Fruit fly (Drosophila melanogaster) whole organism, embryonic: ENCODE results near the gene CG15044.
A peak's percentile ranks its signal among the peaks of the same experiment; 100 is the strongest.

Source experiments
- BEAF-32 ChIP-seq: fragments of 200-800 bp; sonication (Bioruptor generic); optimal IDR thresholded peaks from 3 replicates; lab custom pipeline; 2017; ENCODE audit warnings: missing biosample characterization, missing genetic modification characterization, mild to moderate bottlenecking, moderate library complexity, missing genetic modification reagents
- CG10147 ChIP-seq: fragments of 200-800 bp; sonication (Bioruptor generic); optimal IDR thresholded peaks from 2 replicates; lab custom pipeline; 2019; ENCODE audit warnings: missing biosample characterization, mild to moderate bottlenecking, missing genetic modification characterization, moderate library complexity
- CG11504 ChIP-seq: fragments of 200-800 bp; sonication (Bioruptor generic); optimal IDR thresholded peaks from 3 replicates; lab custom pipeline; 2019; ENCODE audit warnings: missing biosample characterization, mild to moderate bottlenecking, missing genetic modification characterization, moderate library complexity
- CG12659 ChIP-seq: fragments of 200-800 bp; sonication (Bioruptor generic); optimal IDR thresholded peaks from 3 replicates; lab custom pipeline; 2017; ENCODE audit warnings: mild to moderate bottlenecking, missing biosample characterization, missing genetic modification reagents, missing genetic modification characterization
- CG13894 ChIP-seq: fragments of 200-800 bp; sonication (Bioruptor generic); optimal IDR thresholded peaks from 3 replicates; lab custom pipeline; 2018; ENCODE audit warnings: missing biosample characterization, mild to moderate bottlenecking, missing genetic modification characterization, moderate library complexity
- CG14710 ChIP-seq: fragments of 200-800 bp; sonication (Bioruptor generic); optimal IDR thresholded peaks from 3 replicates; lab custom pipeline; 2019; ENCODE audit warnings: missing biosample characterization, mild to moderate bottlenecking, missing genetic modification characterization, moderate library complexity
- CG15514 ChIP-seq: fragments of 200-800 bp; sonication (Bioruptor generic); optimal IDR thresholded peaks from 3 replicates; lab custom pipeline; 2017; ENCODE audit warnings: missing biosample characterization, missing genetic modification characterization, mild to moderate bottlenecking, moderate library complexity, missing genetic modification reagents
- CG15601 ChIP-seq: fragments of 200-800 bp; sonication (Bioruptor generic); optimal IDR thresholded peaks from 3 replicates; lab custom pipeline; 2019; ENCODE audit warnings: missing biosample characterization, mild to moderate bottlenecking, missing genetic modification characterization, moderate library complexity
- CG1647 ChIP-seq: fragments of 200-800 bp; sonication (Bioruptor generic); optimal IDR thresholded peaks from 3 replicates; lab custom pipeline; 2016; ENCODE audit warnings: missing biosample characterization, missing genetic modification characterization
- CG17186 ChIP-seq: fragments of 200-800 bp; sonication (Bioruptor generic); optimal IDR thresholded peaks from 3 replicates; lab custom pipeline; 2017; ENCODE audit warnings: missing biosample characterization, missing genetic modification reagents, missing genetic modification characterization
- CG17612 ChIP-seq: fragments of 200-800 bp; sonication (Bioruptor generic); IDR thresholded peaks from 2 replicates; pipeline ENCODE4 v1.3.6; 2022; ENCODE audit warnings: missing biosample characterization, missing genetic modification characterization
- CG2129 ChIP-seq: fragments of 200-800 bp; sonication (Bioruptor generic); IDR thresholded peaks from 2 replicates; pipeline ENCODE4 v1.3.6; 2022; ENCODE audit warnings: missing biosample characterization, missing genetic modification characterization; ENCODE audit not compliant: partially characterized antibody
- CG30020 ChIP-seq: fragments of 200-800 bp; optimal IDR thresholded peaks from 2 replicates; lab custom pipeline; 2019; ENCODE audit warnings: missing biosample characterization, mild to moderate bottlenecking, missing genetic modification characterization, moderate library complexity
- CG31224 ChIP-seq: fragments of 200-800 bp; sonication (Bioruptor generic); IDR thresholded peaks from 2 replicates; pipeline ENCODE4 v1.3.6; 2022; ENCODE audit warnings: missing biosample characterization, missing genetic modification characterization
- CG34224 ChIP-seq: fragments of 200-800 bp; sonication (Bioruptor generic); IDR thresholded peaks from 3 replicates; pipeline ENCODE4 v1.3.6; 2022; ENCODE audit warnings: missing biosample characterization, missing genetic modification characterization; ENCODE audit not compliant: partially characterized antibody
- CG4617 ChIP-seq: fragments of 200-800 bp; sonication (Bioruptor generic); optimal IDR thresholded peaks from 3 replicates; lab custom pipeline; 2016; ENCODE audit warnings: missing biosample characterization, missing genetic modification characterization, borderline replicate concordance
- CG6791 ChIP-seq: fragments of 200-800 bp; sonication (Bioruptor generic); IDR thresholded peaks from 3 replicates; pipeline ENCODE4 v1.3.6; 2022; ENCODE audit warnings: missing biosample characterization, missing genetic modification characterization; ENCODE audit not compliant: partially characterized antibody
- CG6813 ChIP-seq: fragments of 200-800 bp; sonication (Bioruptor generic); optimal IDR thresholded peaks from 2 replicates; lab custom pipeline; 2017; ENCODE audit warnings: missing biosample characterization, missing genetic modification characterization, mild to moderate bottlenecking, moderate library complexity, missing genetic modification reagents
- CG7745 ChIP-seq: fragments of 200-800 bp; sonication (Bioruptor generic); optimal IDR thresholded peaks from 2 replicates; lab custom pipeline; 2018; ENCODE audit warnings: missing biosample characterization, mild to moderate bottlenecking, missing genetic modification characterization, moderate library complexity
- CHES-1-like ChIP-seq: fragments of 200-800 bp; sonication (Bioruptor generic); optimal IDR thresholded peaks from 2 replicates; lab custom pipeline; 2016; ENCODE audit warnings: missing biosample characterization, missing genetic modification characterization
- CTCF ChIP-seq: fragments of 200-800 bp; sonication (Bioruptor generic); optimal IDR thresholded peaks from 2 replicates; lab custom pipeline; 2017; ENCODE audit warnings: missing biosample characterization, mild to moderate bottlenecking, missing genetic modification characterization, moderate library complexity
- D ChIP-seq, 2 experiments: fragments of 200-800 bp in 1 of 2; fragments of >200 bp in 1 of 2; sonication (Bioruptor generic) in 1 of 2; optimal IDR thresholded peaks; 2 replicates in 1 of 2; 3 replicates in 1 of 2; lab custom pipeline; 2017; ENCODE audit warnings: mild to moderate bottlenecking in 1 of 2, missing biosample characterization in 1 of 2, missing genetic modification characterization in 1 of 2, missing genetic modification reagents in 1 of 2
- Deaf1 ChIP-seq: fragments of 200-800 bp; optimal IDR thresholded peaks from 3 replicates; lab custom pipeline; 2019; ENCODE audit warnings: missing biosample characterization, mild to moderate bottlenecking, missing genetic modification characterization, moderate library complexity
- Dll ChIP-seq: fragments of 200-800 bp; sonication (Bioruptor generic); IDR thresholded peaks from 4 replicates; pipeline ENCODE4 v1.3.6; 2022; ENCODE audit warnings: missing biosample characterization, missing genetic modification characterization; ENCODE audit not compliant: partially characterized antibody
- E2f2 ChIP-seq: fragments of 200-800 bp; sonication (Bioruptor generic); IDR thresholded peaks from 2 replicates; pipeline ENCODE4 v1.3.6; 2022; ENCODE audit warnings: missing biosample characterization, missing genetic modification characterization
- HmgD ChIP-seq: fragments of 200-800 bp; sonication (Bioruptor generic); optimal IDR thresholded peaks from 3 replicates; lab custom pipeline; 2016; ENCODE audit warnings: missing biosample characterization, missing genetic modification characterization
- Lhr ChIP-seq: fragments of 200-800 bp; sonication (Bioruptor generic); optimal IDR thresholded peaks from 3 replicates; lab custom pipeline; 2017; ENCODE audit warnings: mild to moderate bottlenecking, missing biosample characterization, missing genetic modification reagents, missing genetic modification characterization
- Meics ChIP-seq: fragments of 200-800 bp; sonication (Bioruptor generic); optimal IDR thresholded peaks from 2 replicates; lab custom pipeline; 2017; ENCODE audit warnings: missing biosample characterization, mild to moderate bottlenecking, missing genetic modification characterization
- Myb ChIP-seq: fragments of 200-800 bp; sonication (Bioruptor generic); optimal IDR thresholded peaks from 2 replicates; lab custom pipeline; 2016; ENCODE audit warnings: missing biosample characterization, missing genetic modification characterization
- Opbp ChIP-seq: fragments of 200-800 bp; sonication (Bioruptor generic); IDR thresholded peaks from 3 replicates; pipeline ENCODE4 v1.3.6; 2022; ENCODE audit warnings: missing biosample characterization, missing genetic modification characterization; ENCODE audit not compliant: partially characterized antibody
- Pdp1 ChIP-seq, 2 experiments: fragments of 200-800 bp; sonication (Bioruptor generic); optimal IDR thresholded peaks; 3 replicates each; lab custom pipeline; 2016; ENCODE audit warnings: missing biosample characterization in 2 of 2, missing genetic modification characterization in 2 of 2, mild to moderate bottlenecking in 1 of 2, moderate library complexity in 1 of 2
- Rfx ChIP-seq: fragments of 200-800 bp; sonication (Bioruptor generic); IDR thresholded peaks from 2 replicates; pipeline ENCODE4 v1.3.6; 2022; ENCODE audit warnings: missing biosample characterization, missing genetic modification characterization
- Scr ChIP-seq: fragments of 200-800 bp; sonication (Bioruptor generic); IDR thresholded peaks from 2 replicates; pipeline ENCODE4 v1.3.6; 2022; ENCODE audit warnings: missing biosample characterization, missing genetic modification characterization; ENCODE audit not compliant: partially characterized antibody
- Sry-δ ChIP-seq: fragments of 200-800 bp; sonication (Bioruptor generic); optimal IDR thresholded peaks from 2 replicates; lab custom pipeline; 2016; ENCODE audit warnings: missing biosample characterization, missing genetic modification characterization
- YL-1 ChIP-seq: fragments of 200-800 bp; sonication (Bioruptor generic); optimal IDR thresholded peaks from 3 replicates; lab custom pipeline; 2017; ENCODE audit warnings: missing biosample characterization, mild to moderate bottlenecking, missing genetic modification characterization
- ato ChIP-seq: fragments of 200-800 bp; sonication (Bioruptor generic); IDR thresholded peaks from 2 replicates; pipeline ENCODE4 v1.3.6; 2022; ENCODE audit warnings: missing biosample characterization, missing genetic modification characterization; ENCODE audit not compliant: partially characterized antibody
- dmrt99B ChIP-seq: fragments of 200-800 bp; sonication (Bioruptor generic); optimal IDR thresholded peaks from 2 replicates; lab custom pipeline; 2018; ENCODE audit warnings: missing biosample characterization, mild to moderate bottlenecking, missing genetic modification characterization, moderate library complexity
- fd96Cb ChIP-seq: fragments of 200-800 bp; sonication (Bioruptor generic); optimal IDR thresholded peaks from 2 replicates; lab custom pipeline; 2018; ENCODE audit warnings: missing biosample characterization, mild to moderate bottlenecking, missing genetic modification characterization, moderate library complexity
- gfzf ChIP-seq: fragments of 200-800 bp; sonication (Bioruptor generic); optimal IDR thresholded peaks from 2 replicates; lab custom pipeline; 2016; ENCODE audit warnings: missing biosample characterization, mild to moderate bottlenecking, missing genetic modification characterization, moderate library complexity
- knrl ChIP-seq: fragments of 200-800 bp; sonication (Bioruptor generic); IDR thresholded peaks from 3 replicates; pipeline ENCODE4 v1.3.6; 2022; ENCODE audit warnings: missing biosample characterization, missing genetic modification characterization; ENCODE audit not compliant: partially characterized antibody
- nmo ChIP-seq: fragments of 200-800 bp; sonication (Bioruptor generic); optimal IDR thresholded peaks from 2 replicates; lab custom pipeline; 2018; ENCODE audit warnings: missing biosample characterization, mild to moderate bottlenecking, missing genetic modification characterization, moderate library complexity
- pan ChIP-seq, 4 experiments: fragments of >200 bp in 3 of 4; fragments of 200-800 bp in 1 of 4; sonication (Bioruptor generic) in 1 of 4; optimal IDR thresholded peaks in 3 of 4; IDR thresholded peaks in 1 of 4; 2 replicates each; pipeline versions ENCODE4 v1.3.6 to Lab custom; 2017 to 2022; ENCODE audit warnings: missing biosample characterization in 2 of 4, missing genetic modification characterization in 2 of 4, mixed read lengths in 1 of 4
- sqz ChIP-seq: fragments of 200-800 bp; sonication (Bioruptor generic); optimal IDR thresholded peaks from 3 replicates; lab custom pipeline; 2018; ENCODE audit warnings: missing biosample characterization, mild to moderate bottlenecking, missing genetic modification characterization
- stwl ChIP-seq: fragments of 200-800 bp; sonication (Bioruptor generic); optimal IDR thresholded peaks from 3 replicates; lab custom pipeline; 2018; ENCODE audit warnings: missing biosample characterization, mild to moderate bottlenecking, missing genetic modification characterization, moderate library complexity
- sug ChIP-seq: fragments of 200-800 bp; optimal IDR thresholded peaks from 2 replicates; lab custom pipeline; 2019; ENCODE audit warnings: missing biosample characterization, mild to moderate bottlenecking, missing genetic modification characterization, moderate library complexity
- unc-4 ChIP-seq: fragments of 200-800 bp; sonication (Bioruptor generic); IDR thresholded peaks from 2 replicates; pipeline ENCODE4 v1.3.6; 2022; ENCODE audit warnings: missing biosample characterization, missing genetic modification characterization; ENCODE audit not compliant: partially characterized antibody

The CG15044 gene

dm6 chrX:18499679-18500187 lies 7.9 kb upstream of the CG15044 start, which contains the start of the genes Pgant7 and Xrcc2 (continued):
- TF ChIP-seq pan (optimal IDR thresholded peaks at IDR 0.05; lab: Kevin White, UChicago) = no peak
- peak in 1 of 2 experiments; percentile 59 for TF ChIP-seq pan (GFP tag; optimal IDR thresholded peaks at IDR 0.05 in 1 of 2, IDR thresholded peaks at IDR 0.05 in 1 of 2)
- TF ChIP-seq Lhr (GFP tag; lab: Kevin White, UChicago) = peak; percentile 26
- TF ChIP-seq CG1647 (GFP tag; lab: Kevin White, UChicago) = no peak
- peak; percentile 69; the same call in 1 of the 2 replicates for TF ChIP-seq unc-4 (GFP tag; lab: Robert Waterston, UW)
- peak; percentile 88 for TF ChIP-seq gfzf (GFP tag; lab: Kevin White, UChicago)
- peak; percentile 73 for TF ChIP-seq CG11504 (tag; lab: Kevin White, UChicago)
- no peak for TF ChIP-seq CG7745 (tag; lab: Kevin White, UChicago)
- peak; percentile 77 for TF ChIP-seq D (optimal IDR thresholded peaks at IDR 0.05; lab: Kevin White, UChicago)
- TF ChIP-seq D (GFP tag; optimal IDR thresholded peaks at IDR 0.05; lab: Kevin White, UChicago) = no peak
- peak; percentile 74 for TF ChIP-seq YL-1
- TF ChIP-seq CHES-1-like (GFP tag; lab: Kevin White, UChicago) = peak; percentile 42
- no peak for TF ChIP-seq CG10147 (GFP tag; lab: Kevin White, UChicago)
- TF ChIP-seq CG13894 (tag; lab: Kevin White, UChicago) = no peak
- peak; percentile 54 for TF ChIP-seq stwl
- peak; percentile 76; the same call in 2 of the 3 replicates for TF ChIP-seq CG34224
- peak; percentile 78 for TF ChIP-seq Scr (GFP tag; lab: Robert Waterston, UW)
- peak; percentile 57 for TF ChIP-seq CG15514
- peak in 1 of 2 experiments; percentile 7 for TF ChIP-seq Pdp1 (GFP tag; optimal IDR thresholded peaks at IDR 0.05; lab: Kevin White, UChicago)
- peak; percentile 55; the same call in 1 of the 3 replicates for TF ChIP-seq Opbp (GFP tag; lab: Robert Waterston, UW)
- peak; percentile 7 for TF ChIP-seq sug
- peak; percentile 69; the same call in 2 of the 3 replicates for TF ChIP-seq CG6791
- peak; percentile 10 for TF ChIP-seq nmo
- peak; percentile 86 for TF ChIP-seq Dll
- TF ChIP-seq fd96Cb (tag; lab: Kevin White, UChicago) = no peak
- TF ChIP-seq CG15601 (tag; lab: Kevin White, UChicago) = peak; percentile 46
- TF ChIP-seq CG31224 (GFP tag; lab: Robert Waterston, UW) = no peak
- no peak for TF ChIP-seq CG17612
- no peak for TF ChIP-seq CG6813
- peak; percentile 42 for TF ChIP-seq CG4617
- peak; percentile 34; the same call in 1 of the 2 replicates for TF ChIP-seq CG2129
- TF ChIP-seq dmrt99B (tag; lab: Kevin White, UChicago) = no peak
- TF ChIP-seq BEAF-32 = peak; percentile 83
- TF ChIP-seq Meics (GFP tag; lab: Kevin White, UChicago) = no peak
- TF ChIP-seq Rfx (GFP tag; lab: Robert Waterston, UW) = no peak
- TF ChIP-seq CTCF = peak; percentile 10
- TF ChIP-seq CG12659 = peak; percentile 53
- peak; percentile 7 for TF ChIP-seq CG30020 (tag; lab: Kevin White, UChicago)
- TF ChIP-seq sqz = peak; percentile 26
- TF ChIP-seq CG14710 = peak; percentile 48
- no peak for TF ChIP-seq HmgD (GFP tag; lab: Kevin White, UChicago)
- TF ChIP-seq Myb (GFP tag; lab: Kevin White, UChicago) = peak; percentile 7
- peak; percentile 65 for TF ChIP-seq knrl
- peak; percentile 44; the same call in 1 of the 2 replicates for TF ChIP-seq ato (GFP tag; lab: Robert Waterston, UW)
- TF ChIP-seq Deaf1 (tag; lab: Kevin White, UChicago) = peak; percentile 8
- peak; percentile 72 for TF ChIP-seq Sry-δ (GFP tag; lab: Kevin White, UChicago)
- TF ChIP-seq E2f2 = peak; percentile 85
- peak; percentile 92 for TF ChIP-seq CG17186 (GFP tag; lab: Kevin White, UChicago)
